Worm (Caenorhabditis elegans): Measurements from ENCODE around the gene F45E1.4.

The F45E1.4 gene

DNA sequence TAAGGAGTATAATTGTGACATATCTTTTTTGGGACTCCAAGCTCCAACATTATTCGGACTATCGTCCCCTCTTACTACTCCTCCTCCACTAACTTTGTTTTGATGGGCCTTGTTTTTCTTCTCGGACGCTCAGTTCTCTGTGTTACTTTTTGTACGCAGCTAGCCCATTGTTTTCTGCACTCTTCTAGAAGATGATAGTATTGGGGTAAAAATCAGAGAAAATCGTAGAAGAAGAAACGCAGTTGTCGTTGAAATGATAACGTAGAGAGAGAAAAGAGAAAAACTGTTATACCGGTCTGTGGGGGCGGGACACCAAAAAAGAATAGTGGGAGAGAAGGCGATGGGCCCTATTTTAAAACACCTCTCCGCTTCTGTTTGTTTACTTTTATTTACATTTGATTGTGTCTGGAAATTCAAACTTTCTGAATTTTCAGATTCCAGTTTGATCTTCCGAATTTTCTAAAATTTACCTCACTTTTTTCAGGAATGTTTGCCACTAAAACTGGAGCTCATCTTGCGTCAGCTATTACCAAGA lies at the start of gene F45E1.4:
Gene F45E1.4, plus strand, starts transcription at position 485 of the 535 bp plus-strand sequence.
- TF ChIP-seq hmbx-1 (tag; optimal IDR thresholded peaks at IDR 0.05) = no peak
- no peak for TF ChIP-seq B0310.2 (tag; optimal IDR thresholded peaks at IDR 0.05)
- TF ChIP-seq ama-1 (optimal IDR thresholded peaks at IDR 0.05) = no peak
- no peak for TF ChIP-seq tbx-37 (GFP tag; conservative IDR thresholded peaks at IDR 0.05)
- no peak for TF ChIP-seq hmg-4 (GFP tag; optimal IDR thresholded peaks at IDR 0.05)
- no peak for TF ChIP-seq F13C5.2 (tag; optimal IDR thresholded peaks at IDR 0.05)
- no peak for TF ChIP-seq flt-1 (GFP tag; IDR thresholded peaks at IDR 0.05)
- TF ChIP-seq hnd-1 (tag; optimal IDR thresholded peaks at IDR 0.05) = no peak
- TF ChIP-seq tbx-11 (GFP tag; IDR thresholded peaks at IDR 0.05) = no peak
- TF ChIP-seq aly-1 (tag; optimal IDR thresholded peaks at IDR 0.05) = no peak

DNA sequence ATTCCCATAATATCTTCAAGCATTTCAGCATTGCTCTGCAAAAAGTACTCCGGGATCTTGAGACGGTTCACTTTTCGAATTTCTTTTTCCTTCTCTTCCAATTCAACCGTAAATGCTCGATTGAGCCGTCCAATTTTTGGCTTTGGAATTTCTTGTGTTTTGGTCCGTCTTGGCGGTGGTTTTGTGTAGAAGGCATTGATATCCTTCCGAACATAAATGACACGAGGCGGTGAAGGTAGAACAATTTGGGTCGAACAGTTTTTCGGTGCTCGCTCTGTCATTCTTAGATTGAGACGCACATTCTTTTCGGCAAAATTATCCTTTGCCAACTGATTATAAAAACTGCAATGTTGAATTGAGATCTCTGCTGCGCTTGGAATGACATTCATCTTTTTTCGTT lies 43.1 kb upstream of the F45E1.4 start:
- TF ChIP-seq sea-1 (GFP tag; conservative IDR thresholded peaks at IDR 0.05) = no peak
- TF ChIP-seq ama-1 (optimal IDR thresholded peaks at IDR 0.05) = no peak
- TF ChIP-seq scrt-1 (GFP tag; IDR thresholded peaks at IDR 0.05) = no peak
- no peak for TF ChIP-seq hnd-1 (tag; optimal IDR thresholded peaks at IDR 0.05)
- no peak for TF ChIP-seq tra-4 (tag; optimal IDR thresholded peaks at IDR 0.05)
- no peak for TF ChIP-seq aly-1 (tag; optimal IDR thresholded peaks at IDR 0.05)
- TF ChIP-seq pes-1 (GFP tag; IDR thresholded peaks at IDR 0.05) = no peak
- TF ChIP-seq ceh-36 (tag; optimal IDR thresholded peaks at IDR 0.05) = no peak
- TF ChIP-seq hmg-4 (GFP tag; optimal IDR thresholded peaks at IDR 0.05) = no peak

DNA sequence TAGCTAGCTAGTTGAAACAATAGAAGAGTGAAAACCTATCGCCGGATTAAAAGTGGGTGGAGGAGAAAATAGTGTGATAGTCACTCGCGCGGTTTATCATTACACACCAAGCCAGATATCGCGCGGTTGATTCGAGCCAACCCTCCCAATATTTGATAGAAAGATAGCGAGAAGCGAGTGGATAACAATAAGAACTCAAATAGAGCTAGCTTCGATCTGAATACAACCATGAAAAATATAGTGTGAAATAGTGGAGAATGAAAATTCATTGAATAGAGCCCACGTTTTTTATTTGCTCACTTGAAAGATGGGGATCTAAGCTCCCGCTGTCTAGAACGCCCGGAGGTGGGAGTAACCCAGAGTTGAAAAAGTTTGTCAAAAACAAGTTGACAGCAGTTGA lies 40.8 kb upstream of the F45E1.4 start, which contains the start of gene tnt-3:
Gene tnt-3, minus strand, starts transcription at position 101 of the 400 bp plus-strand sequence.
- TF ChIP-seq aly-1 (tag; optimal IDR thresholded peaks at IDR 0.05) (no peak), ama-1 (optimal IDR thresholded peaks at IDR 0.05) (no peak), tra-4 (tag; optimal IDR thresholded peaks at IDR 0.05) (no peak), tbx-37 (GFP tag; conservative IDR thresholded peaks at IDR 0.05) (no peak), scrt-1 (GFP tag; IDR thresholded peaks at IDR 0.05) (no peak), sea-1 (GFP tag; conservative IDR thresholded peaks at IDR 0.05) (no peak), hmg-4 (GFP tag; optimal IDR thresholded peaks at IDR 0.05) (no peak), ceh-36 (tag; optimal IDR thresholded peaks at IDR 0.05) (no peak), pes-1 (GFP tag; IDR thresholded peaks at IDR 0.05) (no peak), ceh-13 (GFP tag; optimal IDR thresholded peaks at IDR 0.05) (no peak), hnd-1 (tag; optimal IDR thresholded peaks at IDR 0.05) (no peak), B0310.2 (tag; optimal IDR thresholded peaks at IDR 0.05) (no peak), hmbx-1 (tag; optimal IDR thresholded peaks at IDR 0.05) (no peak), flt-1 (GFP tag; IDR thresholded peaks at IDR 0.05) (no peak), ets-7 (tag; optimal IDR thresholded peaks at IDR 0.05) (no peak)

DNA sequence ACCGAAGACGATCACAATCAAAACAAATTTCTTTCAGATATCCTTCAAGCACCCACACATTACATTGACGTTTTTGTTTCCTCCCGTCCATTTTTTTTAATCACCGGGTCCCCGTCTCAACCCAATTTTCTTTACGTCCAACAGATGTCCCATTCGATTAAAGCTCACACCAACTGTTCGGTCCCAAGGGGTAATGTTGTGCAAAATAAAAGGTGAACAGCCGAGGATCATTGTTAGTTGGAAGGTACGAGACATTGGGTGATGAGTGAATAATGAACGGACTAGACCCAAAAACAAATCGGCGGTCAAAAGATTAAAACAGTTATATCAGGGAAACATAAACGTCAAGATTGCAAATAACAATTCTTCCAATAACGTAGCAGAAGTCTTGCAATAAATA lies 40.3 kb upstream of the F45E1.4 start:
- TF ChIP-seq tbx-37 (GFP tag; conservative IDR thresholded peaks at IDR 0.05) = no peak
- TF ChIP-seq pes-1 (GFP tag; IDR thresholded peaks at IDR 0.05) = no peak
- no peak for TF ChIP-seq hmbx-1 (tag; optimal IDR thresholded peaks at IDR 0.05)
- no peak for TF ChIP-seq aly-1 (tag; optimal IDR thresholded peaks at IDR 0.05)
- TF ChIP-seq tra-4 (tag; optimal IDR thresholded peaks at IDR 0.05) = no peak
- TF ChIP-seq F13C5.2 (tag; optimal IDR thresholded peaks at IDR 0.05) = no peak
- no peak for TF ChIP-seq ama-1 (optimal IDR thresholded peaks at IDR 0.05)
- no peak for TF ChIP-seq ceh-36 (tag; optimal IDR thresholded peaks at IDR 0.05)
- TF ChIP-seq tbx-11 (GFP tag; IDR thresholded peaks at IDR 0.05) = no peak
- TF ChIP-seq hnd-1 (tag; optimal IDR thresholded peaks at IDR 0.05) = no peak
- TF ChIP-seq ceh-13 (GFP tag; optimal IDR thresholded peaks at IDR 0.05) = no peak
- TF ChIP-seq hmg-4 (GFP tag; optimal IDR thresholded peaks at IDR 0.05) = no peak
- TF ChIP-seq flt-1 (GFP tag; IDR thresholded peaks at IDR 0.05) = no peak
- no peak for TF ChIP-seq B0310.2 (tag; optimal IDR thresholded peaks at IDR 0.05)
- no peak for TF ChIP-seq ets-7 (tag; optimal IDR thresholded peaks at IDR 0.05)
- TF ChIP-seq scrt-1 (GFP tag; IDR thresholded peaks at IDR 0.05) = no peak

DNA sequence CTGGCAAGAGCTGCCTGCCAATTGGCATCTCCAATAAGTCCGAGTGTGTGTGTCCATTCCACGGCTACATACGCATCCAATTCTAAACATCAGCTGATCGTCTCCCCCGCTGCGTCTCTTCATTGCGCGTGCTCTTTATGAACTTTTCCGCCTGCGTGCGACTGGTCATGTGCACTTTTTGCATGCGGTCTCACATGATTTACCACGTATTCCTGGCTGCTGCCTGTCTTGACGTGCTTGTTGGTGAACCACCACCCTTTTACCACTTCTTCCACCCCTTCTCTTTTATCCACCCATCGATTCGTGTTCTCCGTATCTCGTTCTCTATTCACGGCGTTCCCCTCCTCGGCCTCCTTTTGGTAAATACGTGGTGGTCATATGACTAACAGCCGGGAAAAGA lies 34.2 kb upstream of the F45E1.4 start:
- TF ChIP-seq tbx-11 (GFP tag; IDR thresholded peaks at IDR 0.05) (0 out of 2 replicates have a peak, but pooled peaks have one; percentile 45), tra-4 (tag; optimal IDR thresholded peaks at IDR 0.05) (no peak), ceh-36 (tag; optimal IDR thresholded peaks at IDR 0.05) (no peak), hmg-4 (GFP tag; optimal IDR thresholded peaks at IDR 0.05) (peak; percentile 93), scrt-1 (GFP tag; IDR thresholded peaks at IDR 0.05) (peak; percentile 70), tbx-37 (GFP tag; conservative IDR thresholded peaks at IDR 0.05) (no peak; the same call in 1 of the 2 replicates), F13C5.2 (tag; optimal IDR thresholded peaks at IDR 0.05) (peak; percentile 81), sea-1 (GFP tag; conservative IDR thresholded peaks at IDR 0.05) (peak; percentile 61; the same call in 1 of the 2 replicates), flt-1 (GFP tag; IDR thresholded peaks at IDR 0.05) (no peak), ama-1 (optimal IDR thresholded peaks at IDR 0.05) (no peak), hnd-1 (tag; optimal IDR thresholded peaks at IDR 0.05) (no peak), ceh-13 (GFP tag; optimal IDR thresholded peaks at IDR 0.05) (no peak), B0310.2 (tag; optimal IDR thresholded peaks at IDR 0.05) (peak; percentile 41), hmbx-1 (tag; optimal IDR thresholded peaks at IDR 0.05) (no peak)

DNA sequence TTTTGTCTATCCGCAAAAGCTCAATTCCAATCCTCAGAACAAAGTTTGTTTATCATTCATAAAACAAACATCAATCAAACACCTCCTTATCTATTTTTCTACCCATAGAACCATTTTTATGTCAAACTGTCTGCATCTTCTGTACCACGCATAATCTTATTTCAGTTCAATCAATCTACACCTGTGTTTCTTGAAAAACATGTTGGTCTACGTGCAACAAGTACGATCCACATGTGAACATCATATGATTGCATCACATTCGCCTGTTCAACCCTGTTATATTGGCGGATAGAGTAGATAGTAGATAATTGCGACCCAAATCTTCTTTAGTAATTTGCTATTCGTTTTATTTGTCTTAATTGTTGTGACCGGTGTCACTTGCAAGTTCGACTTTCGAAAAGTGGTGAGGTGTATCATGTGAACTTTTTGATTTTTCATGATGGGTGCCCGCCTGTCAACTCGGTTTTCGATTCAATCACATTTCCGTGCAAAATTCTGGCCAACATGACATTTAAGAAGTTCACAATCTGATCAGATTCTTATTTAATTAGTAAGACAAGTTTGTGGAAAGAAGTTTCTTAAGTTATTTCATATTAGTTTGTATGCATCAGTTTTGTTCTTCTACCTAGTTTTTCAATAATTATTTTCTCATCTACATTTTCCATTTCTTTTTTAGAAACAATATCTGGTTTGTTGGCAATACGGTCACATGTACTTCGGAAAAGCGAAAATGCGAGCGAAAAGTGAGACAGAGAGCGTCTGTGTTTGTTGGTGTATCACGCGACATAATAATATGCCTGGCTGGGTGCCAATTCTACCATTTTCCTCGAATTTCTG lies 33.3 kb upstream of the F45E1.4 start:
- TF ChIP-seq ceh-36 (tag; optimal IDR thresholded peaks at IDR 0.05) (no peak), flt-1 (GFP tag; IDR thresholded peaks at IDR 0.05) (no peak), ets-7 (tag; optimal IDR thresholded peaks at IDR 0.05) (no peak), scrt-1 (GFP tag; IDR thresholded peaks at IDR 0.05) (no peak), ama-1 (optimal IDR thresholded peaks at IDR 0.05) (no peak), pes-1 (GFP tag; IDR thresholded peaks at IDR 0.05) (no peak), tbx-11 (GFP tag; IDR thresholded peaks at IDR 0.05) (no peak), hnd-1 (tag; optimal IDR thresholded peaks at IDR 0.05) (no peak), tra-4 (tag; optimal IDR thresholded peaks at IDR 0.05) (no peak)

DNA sequence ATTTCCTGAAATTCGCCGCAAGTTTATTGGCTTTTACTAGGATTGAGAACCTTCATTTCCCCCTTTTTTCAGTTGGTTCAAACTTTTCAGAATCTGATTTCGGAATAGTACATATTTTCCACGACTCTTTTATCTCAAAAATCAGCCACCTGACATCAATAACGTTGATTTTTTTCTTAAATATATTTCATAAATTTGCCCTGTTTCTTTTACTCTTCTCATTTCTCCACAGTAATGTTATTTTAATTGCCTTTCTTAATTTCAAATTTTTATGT lies 32.8 kb upstream of the F45E1.4 start:
- no peak for TF ChIP-seq hmg-4 (GFP tag; optimal IDR thresholded peaks at IDR 0.05)
- no peak for TF ChIP-seq flt-1 (GFP tag; IDR thresholded peaks at IDR 0.05)
- TF ChIP-seq F13C5.2 (tag; optimal IDR thresholded peaks at IDR 0.05) = no peak
- TF ChIP-seq sea-1 (GFP tag; conservative IDR thresholded peaks at IDR 0.05) = no peak
- no peak for TF ChIP-seq hnd-1 (tag; optimal IDR thresholded peaks at IDR 0.05)
- no peak for TF ChIP-seq tra-4 (tag; optimal IDR thresholded peaks at IDR 0.05)
- no peak for TF ChIP-seq ama-1 (optimal IDR thresholded peaks at IDR 0.05)

Data from whole organism, early embryonic.